Fruit fly (Drosophila melanogaster) whole organism, wandering third instar larva: ENCODE measurements around the gene CG14605.

Source experiments
- CG32264 ChIP-seq: fragments of 200-800 bp; sonication (Bioruptor generic); optimal IDR thresholded peaks from 2 replicates; lab custom pipeline; 2016; ENCODE audit warnings: missing biosample characterization, missing genetic modification characterization
- CG9705 ChIP-seq: fragments of 200-800 bp; sonication (Bioruptor generic); optimal IDR thresholded peaks from 2 replicates; lab custom pipeline; 2018; ENCODE audit warnings: missing biosample characterization, mild to moderate bottlenecking, missing genetic modification characterization
- CrebA ChIP-seq: fragments of 200-800 bp; sonication (Bioruptor generic); optimal IDR thresholded peaks from 2 replicates; lab custom pipeline; 2016; ENCODE audit warnings: missing biosample characterization, mild to moderate bottlenecking, missing genetic modification characterization, borderline replicate concordance
- Dif ChIP-seq: fragments of 200-275, 200-300 bp; sonication (Bioruptor generic); optimal IDR thresholded peaks from 2 replicates; lab custom pipeline; 2018; ENCODE audit warnings: missing biosample characterization, missing genetic modification characterization; ENCODE audit not compliant: partially characterized antibody
- GATAd ChIP-seq: sonication (Bioruptor generic); optimal IDR thresholded peaks from 2 replicates; lab custom pipeline; 2016; ENCODE audit warnings: missing biosample characterization, missing genetic modification characterization
- HLH106 ChIP-seq: fragments of 200-800 bp; optimal IDR thresholded peaks from 3 replicates; lab custom pipeline; 2019; ENCODE audit warnings: missing biosample characterization, mild to moderate bottlenecking, missing genetic modification characterization, moderate library complexity
- Hnf4 ChIP-seq: fragments of 200-800 bp; sonication (Bioruptor generic); optimal IDR thresholded peaks from 2 replicates; lab custom pipeline; 2016; ENCODE audit warnings: missing biosample characterization, mild to moderate bottlenecking, missing genetic modification characterization
- Hr78 ChIP-seq: fragments of >200 bp; optimal IDR thresholded peaks from 2 replicates; lab custom pipeline; 2017; ENCODE audit warnings: missing biosample characterization, missing genetic modification characterization
- Jra ChIP-seq: sonication (Bioruptor generic); optimal IDR thresholded peaks from 2 replicates; lab custom pipeline; 2016; ENCODE audit warnings: missing biosample characterization, missing genetic modification characterization
- Mio ChIP-seq: sonication (Bioruptor generic); optimal IDR thresholded peaks from 2 replicates; lab custom pipeline; 2016; ENCODE audit warnings: missing biosample characterization, missing genetic modification characterization
- Myc ChIP-seq: fragments of >200 bp; optimal IDR thresholded peaks from 2 replicates; lab custom pipeline; 2017
- N ChIP-seq: fragments of >200 bp; optimal IDR thresholded peaks from 2 replicates; lab custom pipeline; 2018; ENCODE audit warnings: missing biosample characterization, missing external identifiers, missing genetic modification characterization
- OdsH ChIP-seq: fragments of 200-800 bp; sonication (Bioruptor generic); optimal IDR thresholded peaks from 2 replicates; lab custom pipeline; 2016; ENCODE audit warnings: missing biosample characterization, mild to moderate bottlenecking, missing genetic modification characterization
- Rel ChIP-seq, 2 experiments: fragments of 200-800 bp; sonication (Bioruptor generic) in 1 of 2; optimal IDR thresholded peaks; 2 replicates in 1 of 2; 3 replicates in 1 of 2; lab custom pipeline; 2016 to 2019; ENCODE audit warnings: mild to moderate bottlenecking in 2 of 2, missing biosample characterization in 2 of 2, missing genetic modification characterization in 2 of 2, moderate library complexity in 1 of 2
- Sp1 ChIP-seq: fragments of 200-800 bp; sonication (Bioruptor generic); optimal IDR thresholded peaks from 3 replicates; lab custom pipeline; 2019; ENCODE audit warnings: missing biosample characterization, mild to moderate bottlenecking, missing genetic modification characterization, moderate library complexity
- Vsx2 ChIP-seq: fragments of 200-300, 225-300 bp; sonication (Bioruptor generic); optimal IDR thresholded peaks from 2 replicates; lab custom pipeline; 2018; ENCODE audit warnings: missing biosample characterization, missing genetic modification characterization; ENCODE audit not compliant: partially characterized antibody
- br ChIP-seq: fragments of 200-800 bp; sonication (Bioruptor generic); optimal IDR thresholded peaks from 2 replicates; lab custom pipeline; 2016; ENCODE audit warnings: missing biosample characterization, missing genetic modification characterization
- brk ChIP-seq: fragments of 200-800 bp; sonication (Bioruptor generic); optimal IDR thresholded peaks from 2 replicates; lab custom pipeline; 2016; ENCODE audit warnings: missing biosample characterization, mild to moderate bottlenecking, missing genetic modification characterization
- dl ChIP-seq, 2 experiments: fragments of 175-275, 200-275 bp in 1 of 2; fragments of 200-275 bp in 1 of 2; sonication (Bioruptor generic); optimal IDR thresholded peaks; lab custom pipeline; 2018; ENCODE audit warnings: mild to moderate bottlenecking in 2 of 2, missing biosample characterization in 2 of 2, missing genetic modification characterization in 2 of 2, moderate library complexity in 2 of 2; ENCODE audit not compliant: partially characterized antibody in 2 of 2, insufficient read depth in 1 of 2
- dmrt93B ChIP-seq: fragments of 200-800 bp; sonication (Bioruptor generic); optimal IDR thresholded peaks from 2 replicates; lab custom pipeline; 2018; ENCODE audit warnings: missing biosample characterization, mild to moderate bottlenecking, missing genetic modification characterization
- dsf ChIP-seq: sonication (Bioruptor generic); optimal IDR thresholded peaks from 2 replicates; lab custom pipeline; 2016; ENCODE audit warnings: missing biosample characterization, missing genetic modification characterization, borderline replicate concordance
- ey ChIP-seq: fragments of 200-800 bp; sonication (Bioruptor generic); optimal IDR thresholded peaks from 2 replicates; lab custom pipeline; 2016; ENCODE audit warnings: missing biosample characterization, missing genetic modification characterization
- foxo ChIP-seq, 2 experiments: fragments of 200-800 bp; sonication (Bioruptor generic); optimal IDR thresholded peaks; 2 replicates in 1 of 2; 3 replicates in 1 of 2; lab custom pipeline; 2016 to 2017; ENCODE audit warnings: missing biosample characterization in 2 of 2, missing genetic modification characterization in 2 of 2
- fru ChIP-seq: fragments of 200-800 bp; sonication (Bioruptor generic); optimal IDR thresholded peaks from 3 replicates; lab custom pipeline; 2016; ENCODE audit warnings: missing biosample characterization, mild to moderate bottlenecking, missing genetic modification characterization
- h ChIP-seq: fragments of 200-800 bp; sonication (Bioruptor generic); optimal IDR thresholded peaks from 3 replicates; lab custom pipeline; 2016; ENCODE audit warnings: missing biosample characterization, mild to moderate bottlenecking, missing genetic modification characterization
- jim ChIP-seq: fragments of 175-275, 200-325 bp; sonication (Bioruptor generic); optimal IDR thresholded peaks from 2 replicates; lab custom pipeline; 2016; ENCODE audit warnings: missing biosample characterization, mild to moderate bottlenecking, missing genetic modification characterization
- lola ChIP-seq: fragments of >200 bp; optimal IDR thresholded peaks from 2 replicates; lab custom pipeline; 2017; ENCODE audit warnings: missing biosample characterization, missing genetic modification characterization
- pan ChIP-seq: fragments of >200 bp; optimal IDR thresholded peaks from 2 replicates; lab custom pipeline; 2017
- psq ChIP-seq: fragments of 200-800 bp; sonication (Bioruptor generic); optimal IDR thresholded peaks from 3 replicates; lab custom pipeline; 2017; ENCODE audit warnings: missing biosample characterization, mild to moderate bottlenecking, missing genetic modification characterization, moderate library complexity
- rgr ChIP-seq: fragments of 200-800 bp; sonication (Bioruptor generic); optimal IDR thresholded peaks from 3 replicates; lab custom pipeline; 2016; ENCODE audit warnings: missing biosample characterization, mild to moderate bottlenecking, missing genetic modification characterization
- sage ChIP-seq: fragments of 200-800 bp; sonication (Bioruptor generic); optimal IDR thresholded peaks from 2 replicates; lab custom pipeline; 2016; ENCODE audit warnings: missing biosample characterization, mild to moderate bottlenecking, missing genetic modification characterization
- sv ChIP-seq: fragments of 200-800 bp; sonication (Bioruptor generic); optimal IDR thresholded peaks from 3 replicates; lab custom pipeline; 2016; ENCODE audit warnings: missing biosample characterization, missing genetic modification characterization
- tai ChIP-seq: sonication (Bioruptor generic); optimal IDR thresholded peaks from 2 replicates; lab custom pipeline; 2016; ENCODE audit warnings: missing biosample characterization, missing genetic modification characterization

The CG14605 gene

dm6 chr3R:7219605-7220004, at the start of gene CG14605:
TSS of gene CG14605 (minus strand) at chr3R:7219705.
- no peak for TF ChIP-seq h (GFP tag; lab: Kevin White, UChicago)
- no peak for TF ChIP-seq pan (lab: Kevin White, UChicago)
- TF ChIP-seq jim (GFP tag; lab: Kevin White, UChicago), result no peak
- no peak for TF ChIP-seq Myc (lab: Kevin White, UChicago)
- TF ChIP-seq Vsx2 (GFP tag; lab: Kevin White, UChicago), result no peak
- no peak for TF ChIP-seq HLH106 (tag; lab: Kevin White, UChicago)
- no peak for TF ChIP-seq dsf (GFP tag; lab: Kevin White, UChicago)
- no peak for TF ChIP-seq GATAd
- TF ChIP-seq brk (GFP tag; lab: Kevin White, UChicago), result no peak
- TF ChIP-seq lola (GFP tag; lab: Kevin White, UChicago), result no peak
- TF ChIP-seq tai (GFP tag; lab: Kevin White, UChicago), result no peak
- TF ChIP-seq OdsH, result no peak
- no peak for TF ChIP-seq Rel (GFP tag; optimal IDR thresholded peaks at IDR 0.05; lab: Kevin White, UChicago)
- no peak for TF ChIP-seq Rel (tag; optimal IDR thresholded peaks at IDR 0.05; lab: Kevin White, UChicago)
- no peak for TF ChIP-seq foxo (GFP tag; optimal IDR thresholded peaks at IDR 0.05; lab: Kevin White, UChicago)
- no peak for TF ChIP-seq Dif (GFP tag; lab: Kevin White, UChicago)
- TF ChIP-seq N (GFP tag; lab: Kevin White, UChicago), result no peak
- TF ChIP-seq dmrt93B (GFP tag; lab: Kevin White, UChicago), result no peak
- TF ChIP-seq dl (GFP tag; optimal IDR thresholded peaks at IDR 0.05; lab: Kevin White, UChicago; ENCODE audit: insufficient read depth in 1 of 2, partially characterized antibody in 2 of 2), result no peak
- no peak for TF ChIP-seq CG9705
- TF ChIP-seq Mio (GFP tag; lab: Kevin White, UChicago), result no peak
- TF ChIP-seq, all 38 proteins: peak for 0

DNA sequence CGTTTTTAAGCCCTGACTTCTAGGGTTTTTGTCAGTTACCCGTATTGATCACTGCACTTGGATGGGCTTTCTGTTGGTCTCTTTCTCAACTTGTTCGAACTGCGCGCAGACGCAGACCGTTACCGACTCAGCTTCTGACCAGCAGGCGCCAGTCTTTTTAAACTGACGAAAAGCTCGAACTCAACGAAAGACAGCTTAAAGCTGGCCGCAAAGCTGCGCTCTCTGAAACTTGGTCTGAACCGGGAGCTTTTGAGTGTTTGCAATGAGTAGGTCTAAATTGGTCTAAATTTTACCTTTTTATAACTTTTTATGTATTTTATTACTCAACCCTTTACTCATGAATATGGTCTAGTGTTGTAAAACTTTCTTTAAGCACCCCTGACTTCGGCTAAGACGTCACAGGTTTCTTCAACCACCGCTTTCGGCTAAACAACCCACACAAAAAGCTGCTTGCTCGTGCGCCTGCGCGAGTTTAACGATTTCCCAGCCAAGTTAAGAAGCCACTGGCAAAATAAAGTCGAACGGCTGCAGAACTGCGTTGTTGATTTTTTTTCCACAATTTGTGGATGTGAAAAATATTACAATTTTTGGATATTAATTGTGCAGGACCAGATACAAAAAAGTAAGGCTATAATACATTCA, 46.2 kb upstream of the CG14605 start, which contains the start of the genes Gld and Syt4:
Gene Gld (minus strand): TSS at position 137 of the 642 bp plus-strand sequence.
Gene Syt4 (plus strand): TSS at position 499 of the 642 bp plus-strand sequence.
- TF ChIP-seq jim (GFP tag; lab: Kevin White, UChicago) (no peak), CG9705 (no peak), psq (GFP tag; lab: Kevin White, UChicago) (no peak), sage (GFP tag; lab: Kevin White, UChicago) (no peak), Vsx2 (GFP tag; lab: Kevin White, UChicago) (no peak), Hr78 (GFP tag; lab: Kevin White, UChicago) (no peak), GATAd (no peak), Dif (GFP tag; lab: Kevin White, UChicago) (no peak), rgr (GFP tag; lab: Kevin White, UChicago) (no peak), foxo (GFP tag; optimal IDR thresholded peaks at IDR 0.05; lab: Kevin White, UChicago) (no peak), dmrt93B (GFP tag; lab: Kevin White, UChicago) (no peak), Jra (GFP tag; lab: Kevin White, UChicago) (no peak), brk (GFP tag; lab: Kevin White, UChicago) (no peak), br (no peak), lola (GFP tag; lab: Kevin White, UChicago) (no peak), tai (GFP tag; lab: Kevin White, UChicago) (no peak), N (GFP tag; lab: Kevin White, UChicago) (no peak), CrebA (GFP tag; lab: Kevin White, UChicago) (no peak), pan (lab: Kevin White, UChicago) (no peak), OdsH (no peak)

- TF ChIP-seq lola (GFP tag; lab: Kevin White, UChicago) (no peak), N (GFP tag; lab: Kevin White, UChicago) (no peak), Jra (GFP tag; lab: Kevin White, UChicago) (no peak), HLH106 (tag; lab: Kevin White, UChicago) (no peak), OdsH (no peak), sage (GFP tag; lab: Kevin White, UChicago) (no peak), jim (GFP tag; lab: Kevin White, UChicago) (no peak)
Measured at dm6 chr3R:7259554-7259953, 40.0 kb upstream of the CG14605 start.

dm6 chr3R:7251857-7252256, 32.4 kb upstream of the CG14605 start, which contains the start of gene Obp84a:
TSS of gene Obp84a (minus strand) at chr3R:7251957.
- no peak for TF ChIP-seq CG32264 (GFP tag; lab: Kevin White, UChicago)

DNA sequence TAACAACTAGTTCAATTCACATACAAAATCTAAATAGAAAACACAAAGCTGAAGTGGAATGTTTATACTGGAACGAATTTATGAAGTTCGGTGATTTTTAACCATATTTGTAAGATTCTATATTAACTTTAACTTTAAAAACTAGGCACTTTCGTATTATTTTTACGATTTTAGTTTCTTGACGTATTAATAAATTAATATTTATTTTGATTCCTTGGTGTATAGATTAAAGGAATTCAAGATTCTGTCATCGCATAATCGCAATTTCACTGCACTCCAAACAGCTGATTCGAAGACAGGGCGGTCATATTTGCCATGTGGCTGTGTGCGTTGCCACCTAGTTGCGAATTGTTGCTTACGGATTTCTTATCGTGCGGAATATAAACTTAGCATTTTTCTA, 30.0 kb upstream of the CG14605 start, which contains the start of the genes CG1227 and Dtwd2:
Gene CG1227 (minus strand): TSS at position 279 of the 400 bp plus-strand sequence.
Gene Dtwd2 (plus strand): TSS at position 336 of the 400 bp plus-strand sequence.
- peak; percentile 50 for TF ChIP-seq Rel (GFP tag; optimal IDR thresholded peaks at IDR 0.05; lab: Kevin White, UChicago)
- peak; percentile 90 for TF ChIP-seq Rel (tag; optimal IDR thresholded peaks at IDR 0.05; lab: Kevin White, UChicago)
- no peak for TF ChIP-seq dl (GFP tag; optimal IDR thresholded peaks at IDR 0.05; lab: Kevin White, UChicago; ENCODE audit: insufficient read depth in 1 of 2, partially characterized antibody in 2 of 2)
- TF ChIP-seq Hnf4 (GFP tag; lab: Kevin White, UChicago), result peak; percentile 88
- no peak for TF ChIP-seq Mio (GFP tag; lab: Kevin White, UChicago)
- TF ChIP-seq CrebA (GFP tag; lab: Kevin White, UChicago), result peak; percentile 57
- TF ChIP-seq h (GFP tag; lab: Kevin White, UChicago), result peak; percentile 93
- TF ChIP-seq pan (lab: Kevin White, UChicago), result no peak
- TF ChIP-seq OdsH, result peak; percentile 95
- peak; percentile 79 for TF ChIP-seq sage (GFP tag; lab: Kevin White, UChicago)
- TF ChIP-seq CG32264 (GFP tag; lab: Kevin White, UChicago), result peak; percentile 70
- TF ChIP-seq brk (GFP tag; lab: Kevin White, UChicago), result peak; percentile 95
- no peak for TF ChIP-seq Hr78 (GFP tag; lab: Kevin White, UChicago)
- TF ChIP-seq ey (GFP tag; lab: Kevin White, UChicago), result peak; percentile 83
- no peak for TF ChIP-seq tai (GFP tag; lab: Kevin White, UChicago)
- peak; percentile 96 for TF ChIP-seq CG9705
- TF ChIP-seq lola (GFP tag; lab: Kevin White, UChicago), result no peak
- peak; percentile 98 for TF ChIP-seq Sp1
- TF ChIP-seq psq (GFP tag; lab: Kevin White, UChicago), result peak; percentile 81
- peak; percentile 67 for TF ChIP-seq Jra (GFP tag; lab: Kevin White, UChicago)
- TF ChIP-seq fru (GFP tag; lab: Kevin White, UChicago), result peak; percentile 88
- peak; percentile 73 for TF ChIP-seq sv (GFP tag; lab: Kevin White, UChicago)
- TF ChIP-seq Dif (GFP tag; lab: Kevin White, UChicago), result no peak
- TF ChIP-seq dsf (GFP tag; lab: Kevin White, UChicago), result peak; percentile 70
- peak; percentile 88 for TF ChIP-seq dmrt93B (GFP tag; lab: Kevin White, UChicago)
